Fruit fly (Drosophila melanogaster) whole organism, embryonic: ENCODE measurements around the gene Agpat2.
A peak's percentile ranks its signal among the peaks of the same experiment; 100 is the strongest.

ENCODE experiments used
- CG11695 ChIP-seq: fragments of 200-800 bp; sonication (Bioruptor generic); IDR thresholded peaks from 3 replicates; pipeline ENCODE4 v1.3.6; 2022; ENCODE audit warnings: missing biosample characterization, missing genetic modification characterization
- CG1529 ChIP-seq: fragments of 200-800 bp; sonication (Bioruptor generic); optimal IDR thresholded peaks from 3 replicates; lab custom pipeline; 2018; ENCODE audit warnings: missing biosample characterization, missing genetic modification characterization
- CG17385 ChIP-seq: fragments of 200-800 bp; sonication (Bioruptor generic); optimal IDR thresholded peaks from 3 replicates; lab custom pipeline; 2018; ENCODE audit warnings: missing biosample characterization, mild to moderate bottlenecking, missing genetic modification characterization
- CG18619 ChIP-seq: fragments of 200-800 bp; sonication (Bioruptor generic); optimal IDR thresholded peaks from 3 replicates; lab custom pipeline; 2017; ENCODE audit warnings: missing biosample characterization, mild to moderate bottlenecking, missing genetic modification characterization
- CG4730 ChIP-seq: fragments of 200-800 bp; sonication (Bioruptor generic); IDR thresholded peaks from 2 replicates; pipeline ENCODE4 v1.3.6; 2022; ENCODE audit warnings: missing biosample characterization, missing genetic modification characterization
- CG6175 ChIP-seq: fragments of 200-800 bp; sonication (Bioruptor generic); IDR thresholded peaks from 3 replicates; pipeline ENCODE4 v1.3.6; 2022; ENCODE audit warnings: missing biosample characterization, missing genetic modification characterization
- CG6813 ChIP-seq: fragments of 200-800 bp; sonication (Bioruptor generic); optimal IDR thresholded peaks from 2 replicates; lab custom pipeline; 2017; ENCODE audit warnings: missing biosample characterization, missing genetic modification characterization, mild to moderate bottlenecking, moderate library complexity, missing genetic modification reagents
- CG6854 ChIP-seq: fragments of 200-800 bp; sonication (Bioruptor generic); optimal IDR thresholded peaks from 3 replicates; lab custom pipeline; 2017; ENCODE audit warnings: missing biosample characterization, mild to moderate bottlenecking, missing genetic modification characterization
- CoRest ChIP-seq: fragments of 200-800 bp; sonication (Bioruptor generic); optimal IDR thresholded peaks from 3 replicates; lab custom pipeline; 2018; ENCODE audit warnings: missing biosample characterization, mild to moderate bottlenecking, missing genetic modification characterization, moderate library complexity
- Dll ChIP-seq: fragments of 200-800 bp; sonication (Bioruptor generic); IDR thresholded peaks from 4 replicates; pipeline ENCODE4 v1.3.6; 2022; ENCODE audit warnings: missing biosample characterization, missing genetic modification characterization; ENCODE audit not compliant: partially characterized antibody
- Doc2 ChIP-seq: fragments of 200-800 bp; sonication (Bioruptor generic); IDR thresholded peaks from 2 replicates; pipeline ENCODE4 v1.3.6; 2022; ENCODE audit warnings: missing biosample characterization, missing genetic modification characterization
- chif ChIP-seq, 2 experiments: fragments of 200-800 bp; sonication (Bioruptor generic); optimal IDR thresholded peaks; 3 replicates each; lab custom pipeline; 2016; ENCODE audit warnings: missing biosample characterization in 2 of 2, missing genetic modification characterization in 2 of 2
- rib ChIP-seq: fragments of 200-800 bp; sonication (Bioruptor generic); IDR thresholded peaks from 2 replicates; pipeline ENCODE4 v1.3.6; 2022; ENCODE audit warnings: missing biosample characterization, missing genetic modification characterization

DNA sequence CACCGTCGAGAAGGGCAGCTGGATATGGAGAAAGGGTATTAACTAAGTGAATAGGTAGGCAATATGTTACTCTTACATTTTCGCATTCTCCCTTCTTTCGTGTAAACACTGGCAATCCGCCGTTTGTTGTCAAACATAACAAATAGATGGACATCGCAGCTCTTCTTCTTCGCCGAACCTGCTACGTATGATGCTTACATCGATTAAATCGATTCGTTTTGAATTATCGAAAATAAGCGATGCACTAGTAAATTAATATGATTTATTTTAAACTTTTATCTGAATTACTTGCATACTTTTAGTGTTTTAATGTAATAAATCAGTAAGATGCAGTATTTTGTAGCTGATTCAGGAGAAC is 60.9 kb downstream of the Agpat2 start, which contains the start of gene fy:
- TF ChIP-seq CG1529 (GFP tag; lab: Kevin White, UChicago) (no peak), Doc2 (GFP tag; lab: Robert Waterston, UW) (no peak), CG6175 (no peak), CG18619 (GFP tag; lab: Kevin White, UChicago) (no peak), CG6854 (no peak), CoRest (tag; lab: Kevin White, UChicago) (no peak), Dll (no peak), CG6813 (GFP tag; lab: Kevin White, UChicago) (no peak), CG17385 (GFP tag; lab: Kevin White, UChicago) (peak; percentile 91), CG4730 (no peak), rib (GFP tag; lab: Robert Waterston, UW) (no peak), CG11695 (GFP tag; lab: Robert Waterston, UW) (no peak), chif (GFP tag; optimal IDR thresholded peaks at IDR 0.05; lab: Kevin White, UChicago) (no peak)
